Fruit fly (Drosophila melanogaster) whole organism: ENCODE measurements around the gene CG5708.

ENCODE experiments used
- CG8478 ChIP-seq: fragments of >200 bp; optimal IDR thresholded peaks from 2 replicates; lab custom pipeline; 2018; ENCODE audit warnings: inconsistent platforms
- Dll ChIP-seq: fragments of >200 bp; optimal IDR thresholded peaks from 2 replicates; lab custom pipeline; 2017
- psq ChIP-seq: fragments of >200 bp; optimal IDR thresholded peaks from 2 replicates; lab custom pipeline; 2017
- usp ChIP-seq: fragments of >200 bp; optimal IDR thresholded peaks from 2 replicates; lab custom pipeline; 2017; ENCODE audit warnings: missing biosample characterization, missing genetic modification characterization, mixed read lengths

- TF ChIP-seq Dll, result no peak
- TF ChIP-seq usp, result no peak
- no peak for TF ChIP-seq psq (lab: Kevin White, UChicago)
- TF ChIP-seq CG8478, result no peak
Measured at dm6 chr2L:10265129-10265528, 38.5 kb upstream of the CG5708 start, which contains the start of gene Mob3.
